Fruit fly (Drosophila melanogaster) whole organism, prepupa: Measurements from ENCODE around the gene Vps29.

Source experiments
- CG11294 ChIP-seq: fragments of 200-800 bp; sonication (Bioruptor generic); IDR thresholded peaks from 2 replicates; pipeline ENCODE4 v1.3.6; 2022; ENCODE audit warnings: missing biosample characterization, missing genetic modification characterization
- CG15336 ChIP-seq: fragments of 200-800 bp; sonication (Bioruptor generic); IDR thresholded peaks from 2 replicates; pipeline ENCODE4 v1.3.6; 2022; ENCODE audit warnings: missing biosample characterization, missing genetic modification characterization
- Sox15 ChIP-seq: fragments of 200-800 bp; sonication (Bioruptor generic); optimal IDR thresholded peaks from 3 replicates; lab custom pipeline; 2016; ENCODE audit warnings: missing biosample characterization, missing genetic modification characterization
- esn ChIP-seq: fragments of 200-800 bp; sonication (Bioruptor generic); optimal IDR thresholded peaks from 2 replicates; lab custom pipeline; 2016; ENCODE audit warnings: missing biosample characterization, mild to moderate bottlenecking, missing genetic modification characterization, moderate library complexity

dm6 chr2L:1135495-1135894, 15.1 kb upstream of the Vps29 start:
- TF ChIP-seq CG15336 (GFP tag; lab: Robert Waterston, UW) (no peak), Sox15 (no peak), esn (GFP tag; lab: Kevin White, UChicago) (no peak), CG11294 (no peak)
